Worm (Caenorhabditis elegans) whole organism, L4 larva: ENCODE data around the gene gpx-4.

Experiments used
- F26F4.8 ChIP-seq: fragments of 200-800 bp; sonication (Bioruptor generic); conservative IDR thresholded peaks from 2 replicates; pipeline ENCODE4 v1.3.6; 2022; ENCODE audit warnings: missing genetic modification characterization, missing compliant biosample characterization
- F37D6.2 ChIP-seq: sonication (generic microtip); optimal IDR thresholded peaks from 2 replicates; lab custom pipeline; 2016; ENCODE audit warnings: mild to moderate bottlenecking, missing genetic modification characterization, missing compliant biosample characterization
- F49E8.2 ChIP-seq: sonication (generic microtip); optimal IDR thresholded peaks from 2 replicates; lab custom pipeline; 2016; ENCODE audit warnings: missing compliant biosample characterization, mild to moderate bottlenecking, missing genetic modification characterization, borderline replicate concordance
- R02D3.7 ChIP-seq: fragments of 150-350 bp; sonication (generic microtip); optimal IDR thresholded peaks from 3 replicates; lab custom pipeline; 2014; ENCODE audit warnings: missing biosample characterization, missing genetic modification characterization
- T26A8.4 ChIP-seq: fragments of 200-800 bp; sonication (Bioruptor generic); IDR thresholded peaks from 2 replicates; pipeline ENCODE4 v1.3.6; 2022; ENCODE audit warnings: missing genetic modification characterization, missing compliant biosample characterization
- Y105C5A.15 ChIP-seq: fragments of 200-800 bp; sonication (Bioruptor generic); IDR thresholded peaks from 2 replicates; pipeline ENCODE4 v1.3.6; 2022; ENCODE audit warnings: missing genetic modification characterization, missing compliant biosample characterization
- Y48G9A.11 ChIP-seq: fragments of 200-800 bp; sonication (Bioruptor generic); IDR thresholded peaks from 2 replicates; pipeline ENCODE4 v1.3.6; 2022; ENCODE audit warnings: missing genetic modification reagents, missing genetic modification characterization, missing compliant biosample characterization
- Y75B8A.6 ChIP-seq: fragments of 200-800 bp; sonication (Bioruptor generic); IDR thresholded peaks from 2 replicates; pipeline ENCODE4 v1.3.6; 2022; ENCODE audit warnings: missing genetic modification reagents, missing genetic modification characterization, missing compliant biosample characterization
- ama-1 ChIP-seq: fragments of 150-350 bp; optimal IDR thresholded peaks from 2 replicates; lab custom pipeline; 2014; ENCODE audit warnings: inconsistent platforms, mixed read lengths
- ceh-20 ChIP-seq: fragments of 200-800 bp; sonication (Bioruptor generic); IDR thresholded peaks from 2 replicates; pipeline ENCODE4 v1.3.6; 2022; ENCODE audit warnings: missing genetic modification reagents, missing genetic modification characterization, missing compliant biosample characterization
- ceh-32 ChIP-seq: sonication (generic microtip); optimal IDR thresholded peaks from 2 replicates; lab custom pipeline; 2016; ENCODE audit warnings: mild to moderate bottlenecking, missing genetic modification characterization, missing compliant biosample characterization; ENCODE audit not compliant: poor library complexity
- ceh-62 ChIP-seq: sonication (generic microtip); optimal IDR thresholded peaks from 2 replicates; lab custom pipeline; 2017; ENCODE audit warnings: missing biosample characterization, missing genetic modification characterization
- ceh-82 ChIP-seq: sonication (generic microtip); optimal IDR thresholded peaks from 2 replicates; lab custom pipeline; 2017; ENCODE audit warnings: missing biosample characterization, missing genetic modification characterization
- cey-2 ChIP-seq: sonication (generic microtip); optimal IDR thresholded peaks from 3 replicates; lab custom pipeline; 2017; ENCODE audit warnings: missing genetic modification characterization, mild to moderate bottlenecking, missing compliant biosample characterization, antibody characterized with exemption, borderline replicate concordance; ENCODE audit not compliant: insufficient read depth
- daf-12 ChIP-seq: fragments of 150-350 bp; optimal IDR thresholded peaks from 2 replicates; lab custom pipeline; 2014; ENCODE audit warnings: missing biosample characterization, missing genetic modification reagents, missing genetic modification characterization
- daf-8 ChIP-seq: fragments of 200-800 bp; sonication (Bioruptor generic); IDR thresholded peaks from 2 replicates; pipeline ENCODE4 v1.3.6; 2022; ENCODE audit warnings: missing genetic modification characterization, missing compliant biosample characterization
- dmd-6 ChIP-seq: fragments of 200-800 bp; sonication (Bioruptor generic); IDR thresholded peaks from 2 replicates; pipeline ENCODE4 v1.3.6; 2022; ENCODE audit warnings: missing genetic modification reagents, missing genetic modification characterization, missing compliant biosample characterization
- dmd-8 ChIP-seq: fragments of 200-800 bp; sonication (Bioruptor generic); IDR thresholded peaks from 2 replicates; pipeline ENCODE4 v1.3.6; 2022; ENCODE audit warnings: missing genetic modification characterization, missing compliant biosample characterization
- dmd-9 ChIP-seq: fragments of 200-800 bp; sonication (Bioruptor generic); IDR thresholded peaks from 2 replicates; pipeline ENCODE4 v1.3.6; 2022; ENCODE audit warnings: missing genetic modification reagents, missing genetic modification characterization, missing compliant biosample characterization
- egl-27 ChIP-seq: sonication (generic microtip); optimal IDR thresholded peaks from 3 replicates; lab custom pipeline; 2017; ENCODE audit warnings: missing biosample characterization, missing genetic modification reagents, missing genetic modification characterization
- fkh-10 ChIP-seq: fragments of 150-350 bp; optimal IDR thresholded peaks from 2 replicates; lab custom pipeline; 2014; ENCODE audit warnings: missing biosample characterization, missing genetic modification reagents, missing genetic modification characterization
- hif-1 ChIP-seq, 2 experiments: sonication (generic microtip); optimal IDR thresholded peaks; 2 replicates each; lab custom pipeline; 2016 to 2017; ENCODE audit warnings: missing compliant biosample characterization in 2 of 2, missing genetic modification characterization in 2 of 2, missing genetic modification reagents in 2 of 2, missing genotype in 2 of 2, mild to moderate bottlenecking in 1 of 2
- hlh-11 ChIP-seq: fragments of 200-800 bp; sonication (Bioruptor generic); optimal IDR thresholded peaks from 2 replicates; lab custom pipeline; 2018; ENCODE audit warnings: mild to moderate bottlenecking, missing genetic modification characterization, missing compliant biosample characterization
- hmg-1.1 ChIP-seq: fragments of 200-800 bp; sonication (Bioruptor generic); IDR thresholded peaks from 2 replicates; pipeline ENCODE4 v1.3.6; 2022; ENCODE audit warnings: missing genetic modification reagents, missing genetic modification characterization, missing compliant biosample characterization
- jun-1 ChIP-seq: fragments of 150-350 bp; optimal IDR thresholded peaks from 2 replicates; lab custom pipeline; 2014; ENCODE audit warnings: missing biosample characterization, missing genetic modification reagents, missing genetic modification characterization
- lim-7 ChIP-seq: fragments of 200-800 bp; sonication (Bioruptor generic); IDR thresholded peaks from 2 replicates; pipeline ENCODE4 v1.3.6; 2022; ENCODE audit warnings: missing genetic modification characterization, missing compliant biosample characterization
- lin-15B ChIP-seq: fragments of 150-350 bp; sonication (generic microtip); optimal IDR thresholded peaks from 3 replicates; lab custom pipeline; 2014; ENCODE audit warnings: missing biosample characterization, missing genetic modification characterization
- lin-29 ChIP-seq: fragments of 200-800 bp; sonication (Bioruptor generic); IDR thresholded peaks from 2 replicates; pipeline ENCODE4 v1.3.6; 2022; ENCODE audit warnings: missing genetic modification reagents, missing genetic modification characterization, missing compliant biosample characterization
- lsy-2 ChIP-seq, 2 experiments: fragments of 150-350 bp in 1 of 2; sonication (generic microtip) in 1 of 2; optimal IDR thresholded peaks; 2 replicates each; lab custom pipeline; 2014 to 2017; ENCODE audit warnings: missing biosample characterization in 2 of 2, missing genetic modification characterization in 2 of 2
- mdl-1 ChIP-seq, 2 experiments: fragments of 150-350 bp in 1 of 2; sonication (generic microtip) in 1 of 2; optimal IDR thresholded peaks; 2 replicates each; lab custom pipeline; 2014 to 2017; ENCODE audit warnings: missing biosample characterization in 2 of 2, missing genetic modification characterization in 2 of 2
- mes-2 ChIP-seq: sonication (generic microtip); optimal IDR thresholded peaks from 2 replicates; lab custom pipeline; 2016; ENCODE audit warnings: missing genotype, mild to moderate bottlenecking, missing genetic modification characterization, missing compliant biosample characterization; ENCODE audit not compliant: poor library complexity, severe bottlenecking
- mxl-3 ChIP-seq: fragments of 200-800 bp; sonication (Bioruptor generic); optimal IDR thresholded peaks from 2 replicates; lab custom pipeline; 2018; ENCODE audit warnings: mild to moderate bottlenecking, missing genetic modification characterization, missing compliant biosample characterization
- nhr-10 ChIP-seq: fragments of 150-350 bp; optimal IDR thresholded peaks from 2 replicates; lab custom pipeline; 2014; ENCODE audit warnings: missing biosample characterization, missing genetic modification characterization
- nhr-11 ChIP-seq: fragments of 150-350 bp; optimal IDR thresholded peaks from 2 replicates; lab custom pipeline; 2014; ENCODE audit warnings: missing biosample characterization, missing genetic modification characterization
- nhr-111 ChIP-seq: fragments of 200-800 bp; sonication (Bioruptor generic); optimal IDR thresholded peaks from 2 replicates; lab custom pipeline; 2018; ENCODE audit warnings: mild to moderate bottlenecking, missing genetic modification characterization, missing compliant biosample characterization
- nhr-237 ChIP-seq: sonication (generic microtip); optimal IDR thresholded peaks from 2 replicates; lab custom pipeline; 2017; ENCODE audit warnings: missing biosample characterization, missing genetic modification characterization
- nhr-28 ChIP-seq: fragments of 150-350 bp; optimal IDR thresholded peaks from 2 replicates; lab custom pipeline; 2014; ENCODE audit warnings: missing biosample characterization, missing genetic modification characterization
- nhr-41 ChIP-seq: fragments of 200-800 bp; sonication (Bioruptor generic); IDR thresholded peaks from 2 replicates; pipeline ENCODE4 v1.3.6; 2022; ENCODE audit warnings: missing genetic modification reagents, missing genetic modification characterization, missing compliant biosample characterization
- nhr-48 ChIP-seq: sonication (generic microtip); optimal IDR thresholded peaks from 2 replicates; lab custom pipeline; 2016; ENCODE audit warnings: mild to moderate bottlenecking, missing genetic modification characterization, missing compliant biosample characterization
- php-3 ChIP-seq: fragments of 200-800 bp; sonication (Bioruptor generic); IDR thresholded peaks from 2 replicates; pipeline ENCODE4 v1.3.6; 2022; ENCODE audit warnings: missing genetic modification reagents, missing genetic modification characterization, missing compliant biosample characterization
- set-16 ChIP-seq: fragments of 200-800 bp; sonication (Bioruptor generic); IDR thresholded peaks from 2 replicates; pipeline ENCODE4 v1.3.6; 2022; ENCODE audit warnings: missing genetic modification reagents, missing genetic modification characterization, missing compliant biosample characterization
- skn-1 ChIP-seq: fragments of 150-350 bp; optimal IDR thresholded peaks from 2 replicates; lab custom pipeline; 2014; ENCODE audit warnings: missing biosample characterization, missing genetic modification characterization
- snpc-4 ChIP-seq: fragments of 150-350 bp; optimal IDR thresholded peaks from 2 replicates; lab custom pipeline; 2014; ENCODE audit warnings: missing biosample characterization, missing genetic modification characterization
- spr-1 ChIP-seq: sonication (generic microtip); optimal IDR thresholded peaks from 2 replicates; lab custom pipeline; 2016; ENCODE audit warnings: mild to moderate bottlenecking, missing genetic modification characterization, missing compliant biosample characterization
- spr-3 ChIP-seq: fragments of 200-800 bp; sonication (Bioruptor generic); optimal IDR thresholded peaks from 2 replicates; lab custom pipeline; 2018; ENCODE audit warnings: mild to moderate bottlenecking, missing genetic modification characterization, missing compliant biosample characterization
- tag-97 ChIP-seq: fragments of 200-800 bp; sonication (Bioruptor generic); IDR thresholded peaks from 2 replicates; pipeline ENCODE4 v1.3.6; 2022; ENCODE audit warnings: missing genetic modification characterization, missing compliant biosample characterization
- unc-39 ChIP-seq: sonication (generic microtip); optimal IDR thresholded peaks from 2 replicates; lab custom pipeline; 2017; ENCODE audit warnings: missing biosample characterization, missing genetic modification characterization
- vab-7 ChIP-seq: fragments of 200-800 bp; sonication (Bioruptor generic); IDR thresholded peaks from 2 replicates; pipeline ENCODE4 v1.3.6; 2022; ENCODE audit warnings: missing genetic modification reagents, missing genetic modification characterization, missing compliant biosample characterization
- zag-1 ChIP-seq: fragments of 150-350 bp; optimal IDR thresholded peaks from 2 replicates; lab custom pipeline; 2014; ENCODE audit warnings: missing biosample characterization, missing genetic modification characterization
- zip-11 ChIP-seq: fragments of 200-800 bp; sonication (Bioruptor generic); IDR thresholded peaks from 2 replicates; pipeline ENCODE4 v1.3.6; 2022; ENCODE audit warnings: missing genetic modification characterization, missing compliant biosample characterization
- ztf-11 ChIP-seq: fragments of 150-350 bp; optimal IDR thresholded peaks from 2 replicates; lab custom pipeline; 2014; ENCODE audit warnings: missing biosample characterization, missing genetic modification characterization
- ztf-7 ChIP-seq: fragments of 150-350 bp; optimal IDR thresholded peaks from 2 replicates; lab custom pipeline; 2014; ENCODE audit warnings: missing biosample characterization, missing genetic modification characterization

The gpx-4 gene

ce11 chrIV:2657307-2657706 lies 17.5 kb downstream of the gpx-4 start (continued):
- TF ChIP-seq ztf-11 (tag; lab: Kevin White, UChicago) (no peak), ceh-62 (tag; lab: Kevin White, UChicago) (no peak), mes-2 (tag; lab: Kevin White, UChicago) (peak; percentile 67), F49E8.2 (tag; lab: Kevin White, UChicago) (no peak), R02D3.7 (no peak), nhr-11 (tag; lab: Kevin White, UChicago) (no peak), F26F4.8 (GFP tag; lab: Robert Waterston, UW) (peak; percentile 83), spr-1 (tag; lab: Kevin White, UChicago) (no peak), zip-11 (GFP tag; lab: Robert Waterston, UW) (no peak), fkh-10 (GFP tag; lab: Kevin White, UChicago) (no peak), dmd-9 (GFP tag; lab: Robert Waterston, UW) (no peak), Y105C5A.15 (0 out of 2 replicates have a peak, but pooled peaks have one; percentile 76), unc-39 (no peak), mxl-3 (GFP tag; lab: Kevin White, UChicago) (no peak), ceh-32 (tag; lab: Kevin White, UChicago) (no peak), zag-1 (no peak), jun-1 (tag; lab: Kevin White, UChicago) (no peak), T26A8.4 (GFP tag; lab: Robert Waterston, UW) (0 out of 2 replicates have a peak, but pooled peaks have one; percentile 12), hif-1 (tag; optimal IDR thresholded peaks at IDR 0.05; lab: Kevin White, UChicago) (no peak), skn-1 (tag; lab: Kevin White, UChicago) (no peak), nhr-28 (tag; lab: Kevin White, UChicago) (no peak), nhr-237 (tag; lab: Kevin White, UChicago) (no peak), lin-15B (no peak), tag-97 (no peak), mdl-1 (tag; optimal IDR thresholded peaks at IDR 0.05; lab: Kevin White, UChicago) (no peak), lin-29 (GFP tag; lab: Robert Waterston, UW) (no peak), spr-3 (GFP tag; lab: Kevin White, UChicago) (peak; percentile 14), dmd-6 (GFP tag; lab: Robert Waterston, UW) (no peak; the same call in 1 of the 2 replicates), F37D6.2 (tag; lab: Kevin White, UChicago) (no peak), vab-7 (GFP tag; lab: Robert Waterston, UW) (peak; percentile 92), set-16 (GFP tag; lab: Robert Waterston, UW) (no peak), ama-1 (lab: Kevin White, UChicago) (no peak), nhr-41 (0 out of 2 replicates have a peak, but pooled peaks have one; percentile 69), Y75B8A.6 (GFP tag; lab: Robert Waterston, UW) (peak; percentile 78; the same call in 1 of the 2 replicates), lsy-2 (tag; optimal IDR thresholded peaks at IDR 0.05; lab: Kevin White, UChicago) (no peak), ztf-7 (tag; lab: Kevin White, UChicago) (no peak), ceh-20 (GFP tag; lab: Robert Waterston, UW) (peak; percentile 53; the same call in 1 of the 2 replicates), daf-8 (GFP tag; lab: Robert Waterston, UW) (0 out of 2 replicates have a peak, but pooled peaks have one; percentile 47), nhr-111 (no peak), ceh-82 (tag; lab: Kevin White, UChicago) (no peak), egl-27 (no peak), nhr-10 (no peak), hmg-1.1 (GFP tag; lab: Robert Waterston, UW) (peak; percentile 44; the same call in 1 of the 2 replicates), Y48G9A.11 (GFP tag; lab: Robert Waterston, UW) (peak; percentile 82), daf-12 (tag; lab: Kevin White, UChicago) (no peak), hlh-11 (tag; lab: Kevin White, UChicago) (no peak), cey-2 (tag; lab: Kevin White, UChicago) (no peak), php-3 (GFP tag; lab: Robert Waterston, UW) (0 out of 2 replicates have a peak, but pooled peaks have one; percentile 36), snpc-4 (no peak), lim-7 (peak; percentile 94), nhr-48 (tag; lab: Kevin White, UChicago) (no peak), dmd-8 (GFP tag; lab: Robert Waterston, UW) (peak; percentile 88)
